Worm (Caenorhabditis elegans): ENCODE results near the gene cyp-33A1.

Gene cyp-33A1

ce11 chrV:7681388-7681787 lies at the start of gene cyp-33A1:
Gene cyp-33A1 (minus strand): TSS chrV:7681459.
- TF ChIP-seq elt-2 (tag; optimal IDR thresholded peaks at IDR 0.05) (peak; percentile 32), ama-1 (optimal IDR thresholded peaks at IDR 0.05) (no peak), pqm-1 (tag; optimal IDR thresholded peaks at IDR 0.05) (peak; percentile 74), nhr-25 (tag; optimal IDR thresholded peaks at IDR 0.05) (peak; percentile 25), unc-62 (GFP tag; optimal IDR thresholded peaks at IDR 0.05) (no peak), ZK546.5 (tag; optimal IDR thresholded peaks at IDR 0.05) (no peak), ceh-28 (tag; optimal IDR thresholded peaks at IDR 0.05) (peak; percentile 65), egl-5 (tag; optimal IDR thresholded peaks at IDR 0.05) (peak; percentile 29), nhr-23 (tag; optimal IDR thresholded peaks at IDR 0.05) (peak; percentile 36), nhr-76 (tag; optimal IDR thresholded peaks at IDR 0.05) (no peak), tbx-2 (tag; optimal IDR thresholded peaks at IDR 0.05) (no peak)

- TF ChIP-seq elt-3 (tag; optimal IDR thresholded peaks at IDR 0.05) (peak in 1 of 3 experiments; percentile 12), mdl-1 (tag; optimal IDR thresholded peaks at IDR 0.05) (no peak), elt-2 (tag; optimal IDR thresholded peaks at IDR 0.05) (peak; percentile 21), lsy-12 (tag; optimal IDR thresholded peaks at IDR 0.05) (peak; percentile 40), lin-39 (tag; optimal IDR thresholded peaks at IDR 0.05) (no peak), R02D3.7 (tag; optimal IDR thresholded peaks at IDR 0.05) (no peak), nhr-25 (tag; optimal IDR thresholded peaks at IDR 0.05) (peak; percentile 61), pha-4 (tag; optimal IDR thresholded peaks at IDR 0.05) (peak; percentile 63), jun-1 (tag; optimal IDR thresholded peaks at IDR 0.05) (peak; percentile 31), nfya-1 (tag; optimal IDR thresholded peaks at IDR 0.05; ENCODE audit: insufficient read depth) (peak; percentile 45), aly-2 (tag; optimal IDR thresholded peaks at IDR 0.05) (no peak), nhr-23 (tag; optimal IDR thresholded peaks at IDR 0.05) (peak; percentile 22)
These were observed 49.2 kb upstream of the cyp-33A1 start for ce11 chrV:7730488-7730887.

ce11 chrV:7728679-7729027 lies 47.4 kb upstream of the cyp-33A1 start, which contains the start of gene Y97E10C.1:
Gene Y97E10C.1 (plus strand): TSS chrV:7728879.
- TF ChIP-seq lsy-12 (tag; optimal IDR thresholded peaks at IDR 0.05) (no peak), zag-1 (tag; optimal IDR thresholded peaks at IDR 0.05) (no peak), elt-3 (tag; optimal IDR thresholded peaks at IDR 0.05) (no peak), egl-5 (tag; optimal IDR thresholded peaks at IDR 0.05) (no peak), nhr-77 (tag; optimal IDR thresholded peaks at IDR 0.05) (no peak), daf-12 (tag; optimal IDR thresholded peaks at IDR 0.05) (no peak), snpc-4 (tag; optimal IDR thresholded peaks at IDR 0.05) (no peak), ztf-11 (tag; optimal IDR thresholded peaks at IDR 0.05) (no peak), fos-1 (tag; optimal IDR thresholded peaks at IDR 0.05) (no peak)

ce11 chrV:7728003-7728678 lies 46.9 kb upstream of the cyp-33A1 start:
- TF ChIP-seq nhr-25 (tag; optimal IDR thresholded peaks at IDR 0.05), result peak; percentile 69
- peak; percentile 72 for TF ChIP-seq fkh-10 (GFP tag; optimal IDR thresholded peaks at IDR 0.05)
- TF ChIP-seq zag-1 (tag; optimal IDR thresholded peaks at IDR 0.05), result peak; percentile 39
- TF ChIP-seq lin-39 (tag; optimal IDR thresholded peaks at IDR 0.05), result peak; percentile 72
- peak; percentile 76 for TF ChIP-seq ceh-28 (tag; optimal IDR thresholded peaks at IDR 0.05)
- TF ChIP-seq eor-1 (tag; optimal IDR thresholded peaks at IDR 0.05), result no peak
- TF ChIP-seq lsy-12 (tag; optimal IDR thresholded peaks at IDR 0.05), result peak; percentile 50
- TF ChIP-seq egl-5 (tag; optimal IDR thresholded peaks at IDR 0.05), result peak; percentile 41
- TF ChIP-seq elt-2 (tag; optimal IDR thresholded peaks at IDR 0.05), result peak; percentile 57
- TF ChIP-seq R02D3.7 (tag; optimal IDR thresholded peaks at IDR 0.05), result peak; percentile 5
- TF ChIP-seq tbx-2 (tag; optimal IDR thresholded peaks at IDR 0.05), result peak; percentile 91
- no peak for TF ChIP-seq nhr-12 (tag; optimal IDR thresholded peaks at IDR 0.05)
- peak; percentile 89 for TF ChIP-seq nfya-1 (tag; optimal IDR thresholded peaks at IDR 0.05; ENCODE audit: insufficient read depth)
- TF ChIP-seq nhr-11 (tag; optimal IDR thresholded peaks at IDR 0.05), result peak; percentile 46
- TF ChIP-seq ceh-9 (tag; optimal IDR thresholded peaks at IDR 0.05), result no peak
- TF ChIP-seq pha-4 (tag; optimal IDR thresholded peaks at IDR 0.05), result peak; percentile 26
- TF ChIP-seq skn-1 (tag; optimal IDR thresholded peaks at IDR 0.05), result peak; percentile 20
- no peak for TF ChIP-seq egl-27 (tag; optimal IDR thresholded peaks at IDR 0.05)
- peak; percentile 56 for TF ChIP-seq lin-15B (tag; optimal IDR thresholded peaks at IDR 0.05)
- TF ChIP-seq daf-12 (tag; optimal IDR thresholded peaks at IDR 0.05), result no peak
- peak; percentile 67 for TF ChIP-seq jun-1 (tag; optimal IDR thresholded peaks at IDR 0.05)
- TF ChIP-seq ZK546.5 (tag; optimal IDR thresholded peaks at IDR 0.05), result no peak
- peak; percentile 80 for TF ChIP-seq hmg-11 (tag; optimal IDR thresholded peaks at IDR 0.05)
- peak; percentile 55 for TF ChIP-seq ceh-82 (tag; optimal IDR thresholded peaks at IDR 0.05)
- peak; percentile 18 for TF ChIP-seq pqm-1 (tag; optimal IDR thresholded peaks at IDR 0.05)
- peak; percentile 53 for TF ChIP-seq nhr-23 (tag; optimal IDR thresholded peaks at IDR 0.05)
- TF ChIP-seq sea-2 (GFP tag; optimal IDR thresholded peaks at IDR 0.05), result peak; percentile 16
- peak; percentile 38 for TF ChIP-seq mdl-1 (tag; optimal IDR thresholded peaks at IDR 0.05)

All from whole organism, L3 larva.